Fruit fly (Drosophila melanogaster) whole organism, wandering third instar larva: ENCODE results near the gene TrxT.

Experiments used
- Abd-B ChIP-seq: fragments of >200 bp; optimal IDR thresholded peaks from 2 replicates; lab custom pipeline; 2017; ENCODE audit warnings: missing biosample characterization, missing genetic modification characterization
- CG32264 ChIP-seq: fragments of 200-800 bp; sonication (Bioruptor generic); optimal IDR thresholded peaks from 2 replicates; lab custom pipeline; 2016; ENCODE audit warnings: missing biosample characterization, missing genetic modification characterization
- CG9705 ChIP-seq: fragments of 200-800 bp; sonication (Bioruptor generic); optimal IDR thresholded peaks from 2 replicates; lab custom pipeline; 2018; ENCODE audit warnings: missing biosample characterization, mild to moderate bottlenecking, missing genetic modification characterization
- CrebA ChIP-seq: fragments of 200-800 bp; sonication (Bioruptor generic); optimal IDR thresholded peaks from 2 replicates; lab custom pipeline; 2016; ENCODE audit warnings: missing biosample characterization, mild to moderate bottlenecking, missing genetic modification characterization, borderline replicate concordance
- Dfd ChIP-seq: fragments of >200 bp; optimal IDR thresholded peaks from 2 replicates; lab custom pipeline; 2017; ENCODE audit warnings: missing biosample characterization, missing genetic modification characterization
- Dif ChIP-seq: fragments of 200-275, 200-300 bp; sonication (Bioruptor generic); optimal IDR thresholded peaks from 2 replicates; lab custom pipeline; 2018; ENCODE audit warnings: missing biosample characterization, missing genetic modification characterization; ENCODE audit not compliant: partially characterized antibody
- GATAd ChIP-seq: sonication (Bioruptor generic); optimal IDR thresholded peaks from 2 replicates; lab custom pipeline; 2016; ENCODE audit warnings: missing biosample characterization, missing genetic modification characterization
- HLH106 ChIP-seq: fragments of 200-800 bp; optimal IDR thresholded peaks from 3 replicates; lab custom pipeline; 2019; ENCODE audit warnings: missing biosample characterization, mild to moderate bottlenecking, missing genetic modification characterization, moderate library complexity
- Hnf4 ChIP-seq: fragments of 200-800 bp; sonication (Bioruptor generic); optimal IDR thresholded peaks from 2 replicates; lab custom pipeline; 2016; ENCODE audit warnings: missing biosample characterization, mild to moderate bottlenecking, missing genetic modification characterization
- Hr83 ChIP-seq: fragments of 200-300 bp; sonication (Bioruptor generic); optimal IDR thresholded peaks from 2 replicates; lab custom pipeline; 2016; ENCODE audit warnings: missing biosample characterization, mild to moderate bottlenecking, missing genetic modification characterization, moderate library complexity; ENCODE audit not compliant: poor library complexity, severe bottlenecking
- Mio ChIP-seq: sonication (Bioruptor generic); optimal IDR thresholded peaks from 2 replicates; lab custom pipeline; 2016; ENCODE audit warnings: missing biosample characterization, missing genetic modification characterization
- OdsH ChIP-seq: fragments of 200-800 bp; sonication (Bioruptor generic); optimal IDR thresholded peaks from 2 replicates; lab custom pipeline; 2016; ENCODE audit warnings: missing biosample characterization, mild to moderate bottlenecking, missing genetic modification characterization
- Rel ChIP-seq, 2 experiments: fragments of 200-800 bp; sonication (Bioruptor generic) in 1 of 2; optimal IDR thresholded peaks; 2 replicates in 1 of 2; 3 replicates in 1 of 2; lab custom pipeline; 2016 to 2019; ENCODE audit warnings: mild to moderate bottlenecking in 2 of 2, missing biosample characterization in 2 of 2, missing genetic modification characterization in 2 of 2, moderate library complexity in 1 of 2
- Sp1 ChIP-seq: fragments of 200-800 bp; sonication (Bioruptor generic); optimal IDR thresholded peaks from 3 replicates; lab custom pipeline; 2019; ENCODE audit warnings: missing biosample characterization, mild to moderate bottlenecking, missing genetic modification characterization, moderate library complexity
- Vsx2 ChIP-seq: fragments of 200-300, 225-300 bp; sonication (Bioruptor generic); optimal IDR thresholded peaks from 2 replicates; lab custom pipeline; 2018; ENCODE audit warnings: missing biosample characterization, missing genetic modification characterization; ENCODE audit not compliant: partially characterized antibody
- br ChIP-seq: fragments of 200-800 bp; sonication (Bioruptor generic); optimal IDR thresholded peaks from 2 replicates; lab custom pipeline; 2016; ENCODE audit warnings: missing biosample characterization, missing genetic modification characterization
- brk ChIP-seq: fragments of 200-800 bp; sonication (Bioruptor generic); optimal IDR thresholded peaks from 2 replicates; lab custom pipeline; 2016; ENCODE audit warnings: missing biosample characterization, mild to moderate bottlenecking, missing genetic modification characterization
- dmrt93B ChIP-seq: fragments of 200-800 bp; sonication (Bioruptor generic); optimal IDR thresholded peaks from 2 replicates; lab custom pipeline; 2018; ENCODE audit warnings: missing biosample characterization, mild to moderate bottlenecking, missing genetic modification characterization
- dsf ChIP-seq: sonication (Bioruptor generic); optimal IDR thresholded peaks from 2 replicates; lab custom pipeline; 2016; ENCODE audit warnings: missing biosample characterization, missing genetic modification characterization, borderline replicate concordance
- foxo ChIP-seq, 2 experiments: fragments of 200-800 bp; sonication (Bioruptor generic); optimal IDR thresholded peaks; 2 replicates in 1 of 2; 3 replicates in 1 of 2; lab custom pipeline; 2016 to 2017; ENCODE audit warnings: missing biosample characterization in 2 of 2, missing genetic modification characterization in 2 of 2
- fru ChIP-seq: fragments of 200-800 bp; sonication (Bioruptor generic); optimal IDR thresholded peaks from 3 replicates; lab custom pipeline; 2016; ENCODE audit warnings: missing biosample characterization, mild to moderate bottlenecking, missing genetic modification characterization
- h ChIP-seq: fragments of 200-800 bp; sonication (Bioruptor generic); optimal IDR thresholded peaks from 3 replicates; lab custom pipeline; 2016; ENCODE audit warnings: missing biosample characterization, mild to moderate bottlenecking, missing genetic modification characterization
- jim ChIP-seq: fragments of 175-275, 200-325 bp; sonication (Bioruptor generic); optimal IDR thresholded peaks from 2 replicates; lab custom pipeline; 2016; ENCODE audit warnings: missing biosample characterization, mild to moderate bottlenecking, missing genetic modification characterization
- pan ChIP-seq: fragments of >200 bp; optimal IDR thresholded peaks from 2 replicates; lab custom pipeline; 2017
- rgr ChIP-seq: fragments of 200-800 bp; sonication (Bioruptor generic); optimal IDR thresholded peaks from 3 replicates; lab custom pipeline; 2016; ENCODE audit warnings: missing biosample characterization, mild to moderate bottlenecking, missing genetic modification characterization
- sage ChIP-seq: fragments of 200-800 bp; sonication (Bioruptor generic); optimal IDR thresholded peaks from 2 replicates; lab custom pipeline; 2016; ENCODE audit warnings: missing biosample characterization, mild to moderate bottlenecking, missing genetic modification characterization
- sv ChIP-seq: fragments of 200-800 bp; sonication (Bioruptor generic); optimal IDR thresholded peaks from 3 replicates; lab custom pipeline; 2016; ENCODE audit warnings: missing biosample characterization, missing genetic modification characterization
- tai ChIP-seq: sonication (Bioruptor generic); optimal IDR thresholded peaks from 2 replicates; lab custom pipeline; 2016; ENCODE audit warnings: missing biosample characterization, missing genetic modification characterization
- woc ChIP-seq: sonication (Bioruptor generic); optimal IDR thresholded peaks from 2 replicates; lab custom pipeline; 2016; ENCODE audit warnings: missing biosample characterization, mild to moderate bottlenecking, missing genetic modification characterization

TrxT gene

dm6 chrX:5307317-5307716 lies 4.4 kb downstream of the TrxT start, which contains the start of gene CG17764:
CG17764 (minus strand) TSS chrX:5307417.
- TF ChIP-seq jim (GFP tag; lab: Kevin White, UChicago): no peak
- no peak for TF ChIP-seq rgr (GFP tag; lab: Kevin White, UChicago)
- no peak for TF ChIP-seq fru

DNA sequence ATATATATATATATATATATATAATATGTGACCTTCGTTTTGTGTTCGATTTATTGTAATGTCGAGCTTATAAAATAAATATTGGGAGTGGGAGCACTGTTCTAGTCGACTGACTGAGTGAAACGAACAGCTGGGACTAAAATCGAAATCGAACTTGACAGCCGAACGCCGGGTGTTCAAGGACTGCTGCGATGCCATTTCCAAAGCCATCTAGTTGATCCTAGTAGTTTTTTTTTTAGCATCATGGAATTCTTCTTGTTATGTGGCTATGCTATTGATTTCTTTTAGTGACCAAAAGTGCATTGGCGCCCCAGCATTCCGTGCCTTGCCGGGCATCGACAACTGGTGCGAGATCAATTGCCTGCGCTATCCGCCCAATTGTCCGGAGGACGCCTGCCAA lies 6.1 kb downstream of the TrxT start, which contains the start of gene CG3323:
Gene CG3323 (minus strand): TSS at position 101 of the 400 bp plus-strand sequence.
- no peak for TF ChIP-seq Vsx2 (GFP tag; lab: Kevin White, UChicago)
- no peak for TF ChIP-seq dmrt93B (GFP tag; lab: Kevin White, UChicago)
- no peak for TF ChIP-seq CG32264
- no peak for TF ChIP-seq OdsH
- TF ChIP-seq sv (GFP tag; lab: Kevin White, UChicago): no peak
- no peak for TF ChIP-seq Rel (GFP tag; optimal IDR thresholded peaks at IDR 0.05; lab: Kevin White, UChicago)
- TF ChIP-seq Rel (tag; optimal IDR thresholded peaks at IDR 0.05; lab: Kevin White, UChicago): no peak
- TF ChIP-seq tai (GFP tag; lab: Kevin White, UChicago): no peak
- TF ChIP-seq Hr83 (GFP tag; lab: Kevin White, UChicago): no peak
- TF ChIP-seq Mio: no peak
- TF ChIP-seq CG9705 (GFP tag; lab: Kevin White, UChicago): no peak
- TF ChIP-seq fru: no peak
- TF ChIP-seq dsf: no peak
- no peak for TF ChIP-seq CrebA
- TF ChIP-seq GATAd (GFP tag; lab: Kevin White, UChicago): no peak
- no peak for TF ChIP-seq pan (lab: Kevin White, UChicago)
- TF ChIP-seq Dif: no peak
- no peak for TF ChIP-seq sage (GFP tag; lab: Kevin White, UChicago)
- TF ChIP-seq Hnf4 (GFP tag; lab: Kevin White, UChicago): no peak

DNA sequence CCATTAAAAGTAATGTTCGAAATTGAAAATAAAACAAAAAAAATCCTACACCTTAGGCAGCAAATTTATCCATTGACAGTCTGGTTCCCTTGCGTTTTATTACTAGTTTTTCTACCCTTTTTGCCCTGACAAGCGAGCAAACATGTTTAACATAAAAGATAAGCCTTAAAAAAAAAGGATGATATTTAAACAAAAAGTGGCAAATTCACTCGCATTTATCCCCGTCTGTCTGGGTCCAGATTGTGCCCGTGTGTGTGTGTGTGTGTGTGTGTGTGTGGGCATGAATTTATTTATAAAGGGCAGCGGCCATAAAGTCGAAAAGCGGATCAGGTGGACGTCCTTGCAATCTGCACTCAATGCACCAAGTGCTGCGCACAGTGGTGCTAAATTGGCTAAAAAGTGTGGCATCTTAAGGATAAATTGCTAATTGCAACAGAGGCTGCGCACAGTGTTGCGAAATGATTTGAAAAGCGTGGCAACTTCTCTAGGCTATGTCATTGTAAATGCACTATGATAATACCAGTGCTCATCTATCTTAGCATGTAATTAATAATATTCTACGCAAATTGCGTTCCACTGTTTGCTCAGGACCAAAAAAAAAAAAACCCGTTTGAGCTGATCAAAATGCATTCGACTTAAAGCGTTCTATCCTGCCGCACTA lies 10.9 kb downstream of the TrxT start:
- TF ChIP-seq brk (GFP tag; lab: Kevin White, UChicago) (no peak), rgr (GFP tag; lab: Kevin White, UChicago) (peak; percentile 28), GATAd (GFP tag; lab: Kevin White, UChicago) (no peak), tai (GFP tag; lab: Kevin White, UChicago) (no peak), Abd-B (GFP tag; lab: Kevin White, UChicago) (no peak), Mio (no peak), CrebA (no peak), foxo (GFP tag; optimal IDR thresholded peaks at IDR 0.05; lab: Kevin White, UChicago) (peak in 1 of 2 experiments; percentile 38), sv (GFP tag; lab: Kevin White, UChicago) (no peak), woc (GFP tag; lab: Kevin White, UChicago) (peak; percentile 45), fru (peak; percentile 18), Dfd (GFP tag; lab: Kevin White, UChicago) (peak; percentile 30), Sp1 (GFP tag; lab: Kevin White, UChicago) (peak; percentile 11), OdsH (peak; percentile 14), br (GFP tag; lab: Kevin White, UChicago) (peak; percentile 44), HLH106 (tag; lab: Kevin White, UChicago) (peak; percentile 41), dmrt93B (GFP tag; lab: Kevin White, UChicago) (peak; percentile 12), h (GFP tag; lab: Kevin White, UChicago) (peak; percentile 36)
- TF ChIP-seq, all 38 proteins: peak for 11

DNA sequence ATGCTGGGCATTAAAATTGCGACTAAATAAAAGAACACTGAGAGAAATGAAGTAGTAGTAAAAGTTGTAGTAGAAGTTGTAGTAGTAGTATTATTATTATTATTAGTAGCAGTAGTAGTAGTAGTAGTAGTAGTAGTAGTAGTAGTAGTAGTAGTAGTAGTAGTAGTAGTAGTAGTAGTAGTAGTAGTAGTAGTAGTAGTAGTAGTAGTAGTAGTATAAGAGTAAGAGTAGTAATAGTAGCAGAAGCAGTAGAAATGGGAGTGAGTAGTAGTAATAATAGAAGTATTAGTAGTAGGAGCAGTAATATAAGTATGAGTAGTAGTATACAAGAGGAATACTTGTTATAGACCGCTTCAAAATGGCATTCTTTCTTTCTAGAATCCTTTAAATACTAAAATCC lies 11.7 kb downstream of the TrxT start:
- TF ChIP-seq GATAd (GFP tag; lab: Kevin White, UChicago): no peak
- peak in 1 of 2 experiments; percentile 15 for TF ChIP-seq foxo (GFP tag; optimal IDR thresholded peaks at IDR 0.05; lab: Kevin White, UChicago)

DNA sequence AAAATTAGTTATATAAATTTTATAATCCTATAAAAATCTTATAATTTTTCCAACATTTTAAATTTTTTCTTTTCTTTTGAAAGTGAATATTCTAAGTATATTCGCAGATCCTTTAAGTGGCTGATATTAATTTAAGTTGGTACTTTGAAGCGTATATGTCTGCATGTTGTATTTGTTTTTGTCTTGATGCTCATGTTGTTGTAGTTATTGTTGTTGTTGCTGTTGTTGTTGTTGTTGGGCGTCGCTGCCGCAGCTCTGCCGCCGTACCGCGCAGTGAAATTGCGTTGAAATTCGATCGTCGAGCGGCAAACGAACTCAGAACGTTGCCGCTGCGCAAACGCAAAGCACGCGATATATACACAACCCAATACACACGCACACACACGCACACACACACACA lies 15.9 kb downstream of the TrxT start, which contains the start of gene CG42749:
Gene CG42749 (plus strand): TSS at position 301 of the 400 bp plus-strand sequence.
- TF ChIP-seq OdsH (no peak), Dfd (GFP tag; lab: Kevin White, UChicago) (peak; percentile 46)
